Worm (Caenorhabditis elegans): Measurements from ENCODE around the gene unc-16.

DNA sequence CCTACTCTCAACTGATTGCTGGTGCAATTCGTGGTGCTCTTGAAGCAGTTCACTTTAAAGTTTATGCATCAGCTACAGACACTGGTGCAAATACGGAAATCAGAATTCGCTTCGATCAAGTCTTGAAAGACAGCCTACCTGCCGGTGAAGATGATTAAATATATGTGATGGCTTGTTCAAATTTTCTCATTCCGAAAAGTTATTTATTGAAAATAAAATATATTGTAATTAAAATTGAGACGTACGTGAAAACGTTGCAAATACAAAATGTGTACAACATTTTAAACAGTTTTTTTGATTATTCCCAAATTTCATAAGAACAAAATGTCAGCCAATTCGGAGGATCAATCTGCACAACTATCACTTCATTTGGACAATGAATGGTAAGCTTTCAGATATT lies 19.2 kb upstream of the unc-16 start, which contains the start of gene ZK1098.6:
- TF ChIP-seq snpc-4 (tag; optimal IDR thresholded peaks at IDR 0.05) (no peak), lin-13 (tag; optimal IDR thresholded peaks at IDR 0.05) (no peak), pha-4 (tag; optimal IDR thresholded peaks at IDR 0.05) (no peak)

All from whole organism, mixed stage, embryonic.